Worm (Caenorhabditis elegans): ENCODE data around the gene ver-1.

Gene ver-1

DNA sequence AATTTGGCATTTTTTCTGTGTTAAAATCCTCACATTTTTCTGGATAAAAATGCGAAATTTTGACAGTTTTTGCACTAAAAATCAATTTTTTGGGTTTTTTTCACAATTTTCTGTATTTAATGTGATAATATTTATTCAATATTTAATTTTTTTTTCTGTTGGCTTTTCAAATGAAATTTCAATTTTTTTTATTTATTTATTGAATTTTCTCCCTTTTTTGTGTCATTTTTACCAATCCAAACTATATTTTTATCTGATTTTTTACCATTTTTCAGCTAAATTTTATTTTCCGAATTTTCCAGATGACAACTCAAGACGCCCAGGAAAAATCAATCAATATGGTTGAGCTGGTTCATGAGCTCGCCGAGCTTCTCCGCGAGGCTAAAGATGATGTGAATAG lies 37.5 kb downstream of the ver-1 start, which contains the start of gene F40G9.17:
F40G9.17 (plus strand) TSS at position 301 of the 400 bp plus-strand sequence.
- TF ChIP-seq tab-1 (GFP tag; IDR thresholded peaks at IDR 0.05) (no peak), ztf-23 (GFP tag; IDR thresholded peaks at IDR 0.05) (no peak), T22C8.4 (GFP tag; IDR thresholded peaks at IDR 0.05) (no peak), med-1 (GFP tag; optimal IDR thresholded peaks at IDR 0.05; ENCODE audit: insufficient read depth) (no peak), ref-1 (GFP tag; conservative IDR thresholded peaks at IDR 0.05) (no peak), ztf-29 (GFP tag; IDR thresholded peaks at IDR 0.05) (no peak), klf-2 (GFP tag; conservative IDR thresholded peaks at IDR 0.05) (no peak), cog-1 (tag; optimal IDR thresholded peaks at IDR 0.05) (no peak), flt-1 (GFP tag; IDR thresholded peaks at IDR 0.05) (no peak)

DNA sequence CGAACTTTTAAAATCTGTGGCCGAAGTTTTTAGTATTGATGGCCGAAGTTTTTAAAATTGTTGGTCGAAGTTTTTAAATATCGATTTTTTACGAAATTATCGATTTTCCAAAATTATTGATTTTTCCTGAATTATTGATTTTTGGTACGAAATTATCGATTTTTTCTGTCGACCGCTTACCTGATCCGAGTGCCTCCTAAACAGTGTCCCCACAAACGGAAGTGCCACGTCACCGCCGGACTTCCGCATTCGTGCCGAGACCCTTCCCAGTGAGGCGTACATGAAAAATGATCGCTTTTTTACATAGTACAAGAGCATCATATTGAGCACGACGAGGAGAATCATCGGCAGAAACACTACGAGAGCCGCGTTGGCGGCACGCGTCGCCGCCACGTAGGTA lies 47.3 kb downstream of the ver-1 start:
- TF ChIP-seq T22C8.4 (GFP tag; IDR thresholded peaks at IDR 0.05) (peak; percentile 95), ztf-29 (GFP tag; IDR thresholded peaks at IDR 0.05) (no peak), flt-1 (GFP tag; IDR thresholded peaks at IDR 0.05) (no peak), ref-1 (GFP tag; conservative IDR thresholded peaks at IDR 0.05) (no peak)

DNA sequence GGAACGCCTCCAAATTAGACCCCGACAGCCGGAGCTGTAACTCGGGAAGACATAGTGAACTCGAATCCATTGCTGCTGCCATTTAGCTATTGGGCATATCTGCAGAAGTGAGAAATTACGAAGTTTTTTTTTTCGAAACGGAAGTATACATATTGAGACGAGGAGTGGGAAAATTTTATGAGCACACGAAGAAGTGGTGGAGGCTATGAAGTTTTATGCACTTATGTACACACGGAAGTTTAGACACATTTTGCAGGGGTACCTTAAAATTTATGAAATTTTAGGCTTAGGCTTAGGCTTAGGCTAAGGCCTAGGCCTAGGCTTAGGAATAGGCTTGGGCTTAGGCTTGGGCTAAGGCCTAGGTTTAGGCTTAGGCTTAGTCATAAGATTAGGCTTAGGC lies 50.4 kb downstream of the ver-1 start, which contains the start of gene W10C4.1:
W10C4.1 (minus strand) TSS at position 101 of the 400 bp plus-strand sequence.
- no peak for TF ChIP-seq tab-1 (GFP tag; IDR thresholded peaks at IDR 0.05)
- no peak for TF ChIP-seq flt-1 (GFP tag; IDR thresholded peaks at IDR 0.05)
- TF ChIP-seq ref-1 (GFP tag; conservative IDR thresholded peaks at IDR 0.05): no peak
- TF ChIP-seq klf-2 (GFP tag; conservative IDR thresholded peaks at IDR 0.05): no peak
- no peak for TF ChIP-seq ztf-23 (GFP tag; IDR thresholded peaks at IDR 0.05)

DNA sequence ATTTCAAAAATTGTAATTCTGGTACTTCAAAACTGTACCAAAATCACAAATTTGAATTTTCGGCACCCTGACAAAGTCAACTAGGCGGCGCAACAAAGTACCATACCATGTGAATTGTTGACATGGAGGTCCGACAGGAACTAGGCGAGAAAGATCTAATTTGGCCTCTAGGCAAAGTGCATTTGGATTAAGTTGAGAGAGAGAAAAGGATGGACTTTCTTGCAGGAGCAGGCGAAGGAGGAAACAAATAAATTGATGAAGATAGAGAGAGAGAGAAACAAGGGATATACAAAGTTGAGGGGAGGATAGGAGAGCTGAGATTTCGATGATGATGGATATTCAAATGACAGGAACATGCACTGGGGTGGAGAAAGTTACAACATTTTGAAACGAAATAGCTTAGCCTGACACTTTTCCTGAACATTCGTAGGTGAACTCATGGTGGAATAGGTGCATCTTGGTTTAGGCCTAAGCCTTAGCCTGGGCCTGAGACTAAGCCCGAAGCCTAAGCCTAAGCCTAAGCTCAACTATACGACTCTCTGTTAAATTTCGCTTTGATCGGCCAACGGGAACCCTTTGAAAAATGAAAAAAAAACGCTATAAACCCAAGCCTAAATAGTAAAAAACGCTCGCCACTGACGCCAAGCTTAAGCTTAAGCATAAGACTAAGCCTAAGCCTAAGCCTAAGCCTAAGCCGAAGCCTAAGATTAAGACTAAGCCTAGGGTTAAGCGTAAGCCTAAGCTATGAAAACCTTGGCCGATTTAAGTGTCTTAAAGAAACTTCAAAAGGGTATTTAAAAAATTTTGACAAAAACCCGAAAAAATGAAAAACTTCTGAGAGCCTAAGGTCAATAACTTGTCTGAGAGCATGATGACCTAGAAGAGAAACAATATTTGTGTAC lies 52.4 kb downstream of the ver-1 start:
- TF ChIP-seq flt-1 (GFP tag; IDR thresholded peaks at IDR 0.05) (no peak), ztf-29 (GFP tag; IDR thresholded peaks at IDR 0.05) (no peak), T22C8.4 (GFP tag; IDR thresholded peaks at IDR 0.05) (no peak), med-1 (GFP tag; optimal IDR thresholded peaks at IDR 0.05; ENCODE audit: insufficient read depth) (no peak), ref-1 (GFP tag; conservative IDR thresholded peaks at IDR 0.05) (no peak), ztf-23 (GFP tag; IDR thresholded peaks at IDR 0.05) (no peak), cog-1 (tag; optimal IDR thresholded peaks at IDR 0.05) (no peak), klf-2 (GFP tag; conservative IDR thresholded peaks at IDR 0.05) (no peak), tab-1 (GFP tag; IDR thresholded peaks at IDR 0.05) (no peak)

DNA sequence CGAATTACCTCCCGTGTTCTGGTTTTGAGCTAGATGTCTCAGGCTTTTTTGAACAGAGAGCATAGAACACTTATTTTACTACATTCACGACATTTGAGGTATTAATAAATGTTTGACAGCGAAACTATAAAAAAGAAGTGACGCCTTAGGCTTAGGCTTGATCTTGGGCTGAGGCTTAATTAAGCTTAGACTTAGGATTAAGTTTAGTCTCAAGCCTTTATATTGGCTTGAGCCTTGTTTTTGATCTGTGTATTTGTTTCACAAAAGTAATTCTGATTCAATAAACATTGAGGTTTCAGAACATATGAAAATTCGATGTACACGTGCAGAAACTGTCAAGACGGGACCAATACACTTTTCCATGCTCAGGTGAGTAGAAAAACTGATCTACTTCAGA lies 53.1 kb downstream of the ver-1 start, which contains the start of gene klp-20:
klp-20 (plus strand) TSS at position 298 of the 397 bp plus-strand sequence.
- TF ChIP-seq T22C8.4 (GFP tag; IDR thresholded peaks at IDR 0.05): no peak
- no peak for TF ChIP-seq tab-1 (GFP tag; IDR thresholded peaks at IDR 0.05)
- TF ChIP-seq med-1 (GFP tag; optimal IDR thresholded peaks at IDR 0.05; ENCODE audit: insufficient read depth): no peak
- no peak for TF ChIP-seq cog-1 (tag; optimal IDR thresholded peaks at IDR 0.05)
- TF ChIP-seq ref-1 (GFP tag; conservative IDR thresholded peaks at IDR 0.05): no peak
- no peak for TF ChIP-seq ztf-29 (GFP tag; IDR thresholded peaks at IDR 0.05)
- no peak for TF ChIP-seq klf-2 (GFP tag; conservative IDR thresholded peaks at IDR 0.05)
- TF ChIP-seq ztf-23 (GFP tag; IDR thresholded peaks at IDR 0.05): no peak
- TF ChIP-seq flt-1 (GFP tag; IDR thresholded peaks at IDR 0.05): no peak

DNA sequence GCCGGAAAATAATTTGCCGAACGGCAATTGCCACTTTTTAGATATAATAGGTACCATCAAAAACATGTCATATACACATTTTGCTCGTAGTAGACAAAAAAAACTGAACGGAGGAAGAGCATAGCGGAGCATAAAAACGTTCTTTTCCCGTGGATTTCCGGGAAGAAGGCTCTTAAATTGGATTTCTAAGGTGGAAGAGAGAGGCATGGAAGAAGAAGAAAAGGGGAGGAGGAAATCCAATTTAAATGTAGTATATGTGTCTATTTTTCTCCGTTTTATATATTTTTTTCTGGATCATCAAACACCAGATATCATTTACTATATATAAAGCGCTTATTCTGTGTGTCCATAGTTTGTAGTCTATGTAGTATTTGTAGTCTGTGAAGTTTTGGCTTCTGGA lies 54.8 kb downstream of the ver-1 start:
- no peak for TF ChIP-seq klf-2 (GFP tag; conservative IDR thresholded peaks at IDR 0.05)
- TF ChIP-seq cog-1 (tag; optimal IDR thresholded peaks at IDR 0.05): no peak
- TF ChIP-seq T22C8.4 (GFP tag; IDR thresholded peaks at IDR 0.05): no peak
- TF ChIP-seq tab-1 (GFP tag; IDR thresholded peaks at IDR 0.05): no peak
- no peak for TF ChIP-seq ztf-23 (GFP tag; IDR thresholded peaks at IDR 0.05)
- TF ChIP-seq flt-1 (GFP tag; IDR thresholded peaks at IDR 0.05): no peak
- no peak for TF ChIP-seq med-1 (GFP tag; optimal IDR thresholded peaks at IDR 0.05; ENCODE audit: insufficient read depth)
- no peak for TF ChIP-seq ztf-29 (GFP tag; IDR thresholded peaks at IDR 0.05)
- no peak for TF ChIP-seq ref-1 (GFP tag; conservative IDR thresholded peaks at IDR 0.05)
